Worm (Caenorhabditis elegans) whole organism, mixed stage, embryonic: ENCODE data around the gene moa-1.

ENCODE experiments used
- M03D4.4 ChIP-seq: sonication (generic microtip); optimal IDR thresholded peaks from 2 replicates; lab custom pipeline; 2017; ENCODE audit warnings: mild to moderate bottlenecking, missing genetic modification characterization, missing compliant biosample characterization
- bed-3 ChIP-seq: fragments of 200-800 bp; sonication (Bioruptor generic); optimal IDR thresholded peaks from 3 replicates; lab custom pipeline; 2018; ENCODE audit warnings: mild to moderate bottlenecking, missing genetic modification characterization, moderate library complexity, missing compliant biosample characterization
- blmp-1 ChIP-seq: fragments of 150-350 bp; optimal IDR thresholded peaks from 2 replicates; lab custom pipeline; 2014; ENCODE audit warnings: missing biosample characterization, missing genetic modification characterization
- ceh-39 ChIP-seq: fragments of 150-350 bp; optimal IDR thresholded peaks from 2 replicates; lab custom pipeline; 2014; ENCODE audit warnings: missing biosample characterization, missing genetic modification characterization
- ceh-43 ChIP-seq: fragments of 200-800 bp; sonication (Bioruptor generic); optimal IDR thresholded peaks from 2 replicates; lab custom pipeline; 2018; ENCODE audit warnings: mild to moderate bottlenecking, missing genetic modification characterization, moderate library complexity, missing compliant biosample characterization
- ceh-83 ChIP-seq: fragments of 200-800 bp; sonication (Bioruptor generic); optimal IDR thresholded peaks from 2 replicates; lab custom pipeline; 2018; ENCODE audit warnings: mild to moderate bottlenecking, missing genetic modification characterization, missing compliant biosample characterization
- ces-1 ChIP-seq: fragments of 150-350 bp; optimal IDR thresholded peaks from 2 replicates; lab custom pipeline; 2014; ENCODE audit warnings: missing biosample characterization, missing genetic modification reagents, missing genetic modification characterization
- cnd-1 ChIP-seq: fragments of 200-800 bp; sonication (Bioruptor generic); optimal IDR thresholded peaks from 2 replicates; lab custom pipeline; 2018; ENCODE audit warnings: mild to moderate bottlenecking, missing genetic modification characterization, missing compliant biosample characterization
- drap-1 ChIP-seq: fragments of 200-800 bp; sonication (Bioruptor generic); optimal IDR thresholded peaks from 3 replicates; lab custom pipeline; 2018; ENCODE audit warnings: mild to moderate bottlenecking, missing genetic modification characterization, missing compliant biosample characterization
- elt-1 ChIP-seq: sonication (generic microtip); optimal IDR thresholded peaks from 2 replicates; lab custom pipeline; 2017; ENCODE audit warnings: missing genetic modification characterization, mild to moderate bottlenecking, missing compliant biosample characterization, antibody characterized with exemption, moderate library complexity, borderline replicate concordance; ENCODE audit not compliant: insufficient read depth
- elt-3 ChIP-seq: fragments of 150-350 bp; optimal IDR thresholded peaks from 2 replicates; lab custom pipeline; 2014; ENCODE audit warnings: missing biosample characterization, missing genetic modification characterization
- flh-1 ChIP-seq: fragments of 200-800 bp; sonication (Bioruptor generic); optimal IDR thresholded peaks from 2 replicates; lab custom pipeline; 2018; ENCODE audit warnings: mild to moderate bottlenecking, missing genetic modification characterization, moderate library complexity, missing compliant biosample characterization
- ham-2 ChIP-seq: fragments of 200-800 bp; sonication (Bioruptor generic); optimal IDR thresholded peaks from 2 replicates; lab custom pipeline; 2018; ENCODE audit warnings: mild to moderate bottlenecking, missing genetic modification characterization, missing compliant biosample characterization
- hlh-1 ChIP-seq: fragments of 150-350 bp; optimal IDR thresholded peaks from 2 replicates; lab custom pipeline; 2014; ENCODE audit warnings: missing biosample characterization, missing genetic modification reagents, missing genetic modification characterization
- lin-13 ChIP-seq: fragments of 150-350 bp; optimal IDR thresholded peaks from 2 replicates; lab custom pipeline; 2014; ENCODE audit warnings: missing biosample characterization, missing genetic modification characterization
- lin-32 ChIP-seq: fragments of 200-800 bp; sonication (Bioruptor generic); optimal IDR thresholded peaks from 2 replicates; lab custom pipeline; 2018; ENCODE audit warnings: mild to moderate bottlenecking, missing genetic modification characterization, missing compliant biosample characterization
- lsy-2 ChIP-seq: fragments of 150-350 bp; optimal IDR thresholded peaks from 2 replicates; lab custom pipeline; 2014; ENCODE audit warnings: missing biosample characterization, missing genetic modification characterization
- mab-5 ChIP-seq: fragments of 150-350 bp; optimal IDR thresholded peaks from 2 replicates; lab custom pipeline; 2014; ENCODE audit warnings: missing biosample characterization, missing genetic modification characterization
- mep-1 ChIP-seq: fragments of 150-350 bp; optimal IDR thresholded peaks from 2 replicates; lab custom pipeline; 2017; ENCODE audit warnings: missing biosample characterization, missing genetic modification reagents, missing genetic modification characterization, inconsistent platforms
- mls-2 ChIP-seq: sonication (generic microtip); optimal IDR thresholded peaks from 2 replicates; lab custom pipeline; 2016; ENCODE audit warnings: mild to moderate bottlenecking, missing genetic modification characterization, moderate library complexity, missing compliant biosample characterization
- nhr-12 ChIP-seq: fragments of 150-350 bp; optimal IDR thresholded peaks from 2 replicates; lab custom pipeline; 2014; ENCODE audit warnings: missing biosample characterization, missing genetic modification characterization
- nhr-2 ChIP-seq: fragments of 150-350 bp; optimal IDR thresholded peaks from 2 replicates; lab custom pipeline; 2014; ENCODE audit warnings: missing biosample characterization, missing genetic modification characterization
- nhr-237 ChIP-seq: fragments of 150-350 bp; optimal IDR thresholded peaks from 2 replicates; lab custom pipeline; 2014; ENCODE audit warnings: missing biosample characterization, missing genetic modification characterization
- nhr-28 ChIP-seq: fragments of 150-350 bp; optimal IDR thresholded peaks from 2 replicates; lab custom pipeline; 2014; ENCODE audit warnings: missing biosample characterization, missing genetic modification characterization
- nhr-76 ChIP-seq: sonication (generic microtip); optimal IDR thresholded peaks from 2 replicates; lab custom pipeline; 2017; ENCODE audit warnings: missing biosample characterization, missing genetic modification characterization
- pha-4 ChIP-seq: fragments of 150-350 bp; optimal IDR thresholded peaks from 2 replicates; lab custom pipeline; 2018; ENCODE audit warnings: missing biosample characterization, missing genetic modification reagents, missing genetic modification characterization
- sem-2 ChIP-seq: fragments of 200-800 bp; sonication (Bioruptor generic); optimal IDR thresholded peaks from 2 replicates; lab custom pipeline; 2018; ENCODE audit warnings: mild to moderate bottlenecking, missing genetic modification characterization, missing compliant biosample characterization
- snpc-4 ChIP-seq: fragments of 150-350 bp; optimal IDR thresholded peaks from 2 replicates; lab custom pipeline; 2014; ENCODE audit warnings: missing biosample characterization, missing genetic modification characterization
- sptf-1 ChIP-seq: sonication (generic microtip); optimal IDR thresholded peaks from 2 replicates; lab custom pipeline; 2017; ENCODE audit warnings: mild to moderate bottlenecking, missing genetic modification characterization, moderate library complexity, missing compliant biosample characterization
- tbx-8 ChIP-seq: fragments of 200-800 bp; sonication (Bioruptor generic); optimal IDR thresholded peaks from 2 replicates; lab custom pipeline; 2018; ENCODE audit warnings: mild to moderate bottlenecking, missing genetic modification characterization, moderate library complexity, missing compliant biosample characterization
- unc-120 ChIP-seq: sonication (generic microtip); optimal IDR thresholded peaks from 2 replicates; lab custom pipeline; 2017; ENCODE audit warnings: missing genetic modification characterization, missing compliant biosample characterization; ENCODE audit not compliant: poor library complexity, severe bottlenecking
- unc-39 ChIP-seq: fragments of 150-350 bp; optimal IDR thresholded peaks from 2 replicates; lab custom pipeline; 2014; ENCODE audit warnings: missing biosample characterization, missing genetic modification characterization
- unc-62 ChIP-seq: fragments of 150-350 bp; optimal IDR thresholded peaks from 2 replicates; lab custom pipeline; 2014; ENCODE audit warnings: missing biosample characterization, missing genetic modification reagents, missing genetic modification characterization
- zip-8 ChIP-seq: fragments of 150-350 bp; optimal IDR thresholded peaks from 2 replicates; lab custom pipeline; 2014; ENCODE audit warnings: missing biosample characterization, missing genetic modification characterization
- ztf-11 ChIP-seq: fragments of 150-350 bp; optimal IDR thresholded peaks from 2 replicates; lab custom pipeline; 2014; ENCODE audit warnings: missing biosample characterization, missing genetic modification characterization

Gene moa-1

DNA sequence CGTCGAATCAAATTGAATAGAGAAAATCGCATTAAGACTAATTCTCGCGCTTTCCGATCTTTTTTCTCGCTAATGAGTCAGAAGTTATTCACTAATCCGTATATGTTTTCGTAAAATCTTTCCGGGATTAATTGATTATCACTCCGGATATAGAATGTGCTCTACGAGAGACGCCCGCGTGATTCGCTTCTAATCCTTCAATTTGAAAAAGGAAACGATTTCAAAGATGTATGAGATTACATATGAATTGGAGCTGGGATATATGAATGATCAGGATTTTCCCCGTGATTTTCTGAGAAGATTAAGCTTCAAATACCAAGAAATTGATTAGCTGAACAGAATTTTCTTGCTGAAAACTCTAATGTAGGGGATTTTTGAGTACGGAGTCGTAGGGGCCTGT lies 47.2 kb downstream of the moa-1 start:
- TF ChIP-seq ces-1 (GFP tag; lab: Kevin White, UChicago) (peak; percentile 86), cnd-1 (no peak)

DNA sequence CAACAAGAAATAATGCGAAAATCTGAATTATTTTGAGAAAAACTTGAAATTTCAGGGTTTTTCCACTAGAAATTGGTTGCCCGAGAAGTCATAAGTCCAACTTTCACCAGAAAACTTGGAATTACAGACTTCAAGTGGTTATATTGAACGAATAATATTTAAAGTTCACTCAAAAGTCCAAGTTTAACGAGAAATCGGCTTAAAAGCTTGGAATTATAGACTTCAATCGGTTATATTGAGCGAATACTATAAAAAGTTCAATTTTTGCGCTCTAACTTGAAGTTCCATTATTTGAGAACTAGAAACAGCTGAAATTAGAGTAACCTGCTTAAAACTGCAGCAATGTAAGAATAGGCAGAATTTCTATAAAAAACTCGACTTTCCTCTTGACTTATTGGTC lies 47.6 kb downstream of the moa-1 start:
- no peak for TF ChIP-seq cnd-1
- no peak for TF ChIP-seq sem-2 (GFP tag; lab: Kevin White, UChicago)
- no peak for TF ChIP-seq ces-1 (GFP tag; lab: Kevin White, UChicago)
- no peak for TF ChIP-seq unc-120
- TF ChIP-seq mab-5 (tag; lab: Kevin White, UChicago), result no peak
- no peak for TF ChIP-seq ceh-83
- TF ChIP-seq ztf-11 (tag; lab: Kevin White, UChicago), result no peak
- no peak for TF ChIP-seq nhr-2 (tag; lab: Kevin White, UChicago)
- TF ChIP-seq mls-2 (tag; lab: Kevin White, UChicago), result no peak

DNA sequence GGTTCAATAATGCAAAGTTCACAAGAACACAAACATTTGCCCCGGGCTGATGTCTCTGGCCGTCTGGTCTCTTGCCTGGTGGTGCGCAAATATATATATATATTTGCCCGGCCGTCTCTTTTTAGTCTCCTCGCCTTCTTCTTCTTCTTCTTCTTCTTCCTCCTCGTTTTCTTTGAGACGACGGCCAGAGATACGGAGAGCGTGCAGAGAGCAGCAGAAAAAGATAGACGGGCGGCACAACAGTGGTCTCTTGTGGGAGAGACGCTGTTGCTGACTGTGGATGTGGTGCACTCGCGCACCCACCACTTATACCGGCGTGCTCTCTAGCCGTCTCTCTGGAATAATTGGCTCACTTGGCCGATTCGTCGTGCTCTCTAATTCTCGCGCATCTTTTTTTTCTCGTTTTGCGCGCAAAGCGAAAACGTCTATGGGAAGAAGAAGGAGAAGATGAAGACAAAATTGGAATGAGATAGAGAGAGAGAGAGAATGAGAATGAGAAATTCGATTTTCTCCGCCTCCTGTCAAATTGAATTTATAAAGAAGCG lies 48.5 kb downstream of the moa-1 start:
- TF ChIP-seq ham-2 (GFP tag; lab: Kevin White, UChicago) (peak; percentile 91), lin-32 (GFP tag; lab: Kevin White, UChicago) (peak; percentile 15), ceh-39 (peak; percentile 22), ceh-83 (no peak), unc-120 (peak; percentile 97), sptf-1 (tag; lab: Kevin White, UChicago) (peak; percentile 83), tbx-8 (GFP tag; lab: Kevin White, UChicago) (no peak), pha-4 (peak; percentile 85), ztf-11 (tag; lab: Kevin White, UChicago) (peak; percentile 93), nhr-2 (tag; lab: Kevin White, UChicago) (peak; percentile 80), hlh-1 (tag; lab: Kevin White, UChicago) (peak; percentile 34), unc-39 (tag; lab: Kevin White, UChicago) (no peak), cnd-1 (peak; percentile 50), ces-1 (GFP tag; lab: Kevin White, UChicago) (peak; percentile 100), nhr-237 (tag; lab: Kevin White, UChicago) (peak; percentile 89), bed-3 (GFP tag; lab: Kevin White, UChicago) (peak; percentile 54), unc-62 (peak; percentile 85), nhr-28 (no peak), M03D4.4 (tag; lab: Kevin White, UChicago) (peak; percentile 85), lin-13 (tag; lab: Kevin White, UChicago) (peak; percentile 5), nhr-76 (tag; lab: Kevin White, UChicago) (no peak), flh-1 (no peak), blmp-1 (tag; lab: Kevin White, UChicago) (peak; percentile 80), lsy-2 (tag; lab: Kevin White, UChicago) (peak; percentile 52), mab-5 (tag; lab: Kevin White, UChicago) (peak; percentile 18), mls-2 (tag; lab: Kevin White, UChicago) (peak; percentile 82), nhr-12 (tag; lab: Kevin White, UChicago) (no peak), elt-1 (no peak), sem-2 (GFP tag; lab: Kevin White, UChicago) (no peak), mep-1 (tag; lab: Kevin White, UChicago) (peak; percentile 3), drap-1 (peak; percentile 83), ceh-43 (GFP tag; lab: Kevin White, UChicago) (peak; percentile 61), snpc-4 (tag; lab: Kevin White, UChicago) (no peak), elt-3 (peak; percentile 33), zip-8 (tag; lab: Kevin White, UChicago) (no peak)
- TF ChIP-seq, all 35 proteins: peak for 24

- no peak for TF ChIP-seq lin-32 (GFP tag; lab: Kevin White, UChicago)
- TF ChIP-seq mab-5 (tag; lab: Kevin White, UChicago), result no peak
- no peak for TF ChIP-seq elt-3
- no peak for TF ChIP-seq bed-3 (GFP tag; lab: Kevin White, UChicago)
- TF ChIP-seq unc-62, result no peak
- TF ChIP-seq unc-120, result no peak
- TF ChIP-seq sem-2 (GFP tag; lab: Kevin White, UChicago), result no peak
- TF ChIP-seq drap-1, result no peak
- TF ChIP-seq lsy-2 (tag; lab: Kevin White, UChicago), result no peak
- no peak for TF ChIP-seq nhr-76 (tag; lab: Kevin White, UChicago)
- no peak for TF ChIP-seq ces-1 (GFP tag; lab: Kevin White, UChicago)
- TF ChIP-seq pha-4, result no peak
- TF ChIP-seq elt-1, result no peak
- no peak for TF ChIP-seq ceh-39
Measured at ce11 chrIII:1918311-1918932, 51.3 kb downstream of the moa-1 start.
